Fruit fly (Drosophila melanogaster): Measurements from ENCODE around the gene CG33262.

CG33262 gene

DNA sequence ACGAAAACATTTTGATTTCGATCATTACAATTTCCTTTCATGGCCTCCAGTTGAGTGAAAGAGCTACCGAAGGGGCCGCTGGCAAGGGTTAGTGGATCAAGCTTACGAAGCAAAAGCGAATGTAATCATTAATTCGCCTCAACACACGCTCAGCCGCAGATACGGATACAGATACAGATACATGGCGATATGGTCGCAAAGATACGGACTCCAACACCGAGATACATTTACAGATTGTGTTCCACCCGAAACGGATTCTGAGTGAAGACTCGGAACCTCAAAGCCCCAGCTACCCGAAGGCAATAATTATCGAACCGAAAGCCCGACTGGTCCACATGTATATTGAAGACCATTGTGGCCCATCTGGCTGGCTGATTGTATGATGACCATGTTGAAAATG is 17.1 kb upstream of the CG33262 start:
- TF ChIP-seq Snoo (tag; optimal IDR thresholded peaks at IDR 0.05): no peak
- TF ChIP-seq CG34367 (tag; optimal IDR thresholded peaks at IDR 0.05): no peak
- no peak for TF ChIP-seq gl (tag; optimal IDR thresholded peaks at IDR 0.05)
- no peak for TF ChIP-seq CG8301 (tag; optimal IDR thresholded peaks at IDR 0.05)
- no peak for TF ChIP-seq CG32121 (GFP tag; IDR thresholded peaks at IDR 0.05)
- no peak for TF ChIP-seq CG4496 (GFP tag; IDR thresholded peaks at IDR 0.05)
- no peak for TF ChIP-seq Ets98B (GFP tag; IDR thresholded peaks at IDR 0.05)
- no peak for TF ChIP-seq CG17806 (tag; optimal IDR thresholded peaks at IDR 0.05)
- TF ChIP-seq CG14655 (GFP tag; optimal IDR thresholded peaks at IDR 0.05): no peak
- TF ChIP-seq CG9948 (tag; optimal IDR thresholded peaks at IDR 0.05): no peak
- TF ChIP-seq CG8159 (tag; optimal IDR thresholded peaks at IDR 0.05): no peak

DNA sequence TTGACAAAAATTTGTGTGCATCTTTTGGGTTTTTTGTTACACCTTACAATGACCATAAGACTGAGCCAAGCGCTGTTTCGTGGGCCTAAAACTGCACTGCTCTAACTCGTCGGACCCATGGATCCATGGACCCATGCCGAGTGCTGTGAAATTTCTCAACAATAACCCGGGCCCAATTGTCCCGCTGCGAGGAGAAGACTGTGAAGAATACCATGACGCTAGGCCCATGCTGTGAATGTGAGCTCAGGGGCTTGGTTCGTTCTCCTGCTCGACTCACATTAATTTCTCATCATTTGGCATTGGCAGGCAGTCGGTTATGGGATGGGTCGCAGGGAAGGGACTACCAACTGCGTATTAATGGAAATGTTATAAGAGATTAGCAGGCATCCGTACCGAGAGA is 15.9 kb upstream of the CG33262 start:
- TF ChIP-seq CG14655 (GFP tag; optimal IDR thresholded peaks at IDR 0.05) (no peak), Snoo (tag; optimal IDR thresholded peaks at IDR 0.05) (no peak), D1 (tag; optimal IDR thresholded peaks at IDR 0.05) (no peak), CG15710 (tag; optimal IDR thresholded peaks at IDR 0.05) (no peak), CG32121 (GFP tag; IDR thresholded peaks at IDR 0.05) (no peak), rn (GFP tag; IDR thresholded peaks at IDR 0.05) (no peak)

DNA sequence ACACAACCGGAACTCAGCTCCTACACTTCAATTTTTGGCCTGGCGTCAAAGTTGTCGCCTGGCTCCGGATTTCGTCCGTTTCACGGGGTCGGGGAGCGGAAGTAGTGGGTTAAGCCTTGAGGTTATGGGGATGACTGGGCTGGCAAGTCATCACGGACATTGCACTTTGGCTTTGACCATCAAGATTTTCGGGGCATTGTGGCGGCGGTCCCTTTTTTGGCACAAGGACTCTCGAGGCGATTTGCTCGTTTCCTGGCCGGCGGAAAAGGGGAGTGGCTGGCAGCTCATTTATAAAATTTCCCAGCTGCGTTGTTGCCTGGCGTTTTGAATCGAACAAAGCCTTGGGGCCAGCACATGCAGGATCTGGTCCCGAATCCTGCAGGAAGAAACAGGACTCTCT is 2.9 kb upstream of the CG33262 start:
- no peak for TF ChIP-seq D1 (tag; optimal IDR thresholded peaks at IDR 0.05)
- TF ChIP-seq Pif1B (GFP tag; optimal IDR thresholded peaks at IDR 0.05): no peak
- no peak for TF ChIP-seq CG8301 (tag; optimal IDR thresholded peaks at IDR 0.05)
- TF ChIP-seq CG17806 (tag; optimal IDR thresholded peaks at IDR 0.05): no peak
- TF ChIP-seq CG14655 (GFP tag; optimal IDR thresholded peaks at IDR 0.05): no peak
- TF ChIP-seq Pif1A (GFP tag; optimal IDR thresholded peaks at IDR 0.05): no peak
- TF ChIP-seq gl (tag; optimal IDR thresholded peaks at IDR 0.05): no peak
- no peak for TF ChIP-seq CG32121 (GFP tag; IDR thresholded peaks at IDR 0.05)
- no peak for TF ChIP-seq CG10348 (GFP tag; IDR thresholded peaks at IDR 0.05)
- no peak for TF ChIP-seq CG4496 (GFP tag; IDR thresholded peaks at IDR 0.05)
- no peak for TF ChIP-seq CG34367 (tag; optimal IDR thresholded peaks at IDR 0.05)
- TF ChIP-seq CG15710 (tag; optimal IDR thresholded peaks at IDR 0.05): no peak
- no peak for TF ChIP-seq CG13204 (GFP tag; optimal IDR thresholded peaks at IDR 0.05)
- TF ChIP-seq Snoo (tag; optimal IDR thresholded peaks at IDR 0.05): no peak
- TF ChIP-seq Ets98B (GFP tag; IDR thresholded peaks at IDR 0.05): no peak
- TF ChIP-seq CG9948 (tag; optimal IDR thresholded peaks at IDR 0.05): no peak
- no peak for TF ChIP-seq fd96Ca (GFP tag; IDR thresholded peaks at IDR 0.05)

DNA sequence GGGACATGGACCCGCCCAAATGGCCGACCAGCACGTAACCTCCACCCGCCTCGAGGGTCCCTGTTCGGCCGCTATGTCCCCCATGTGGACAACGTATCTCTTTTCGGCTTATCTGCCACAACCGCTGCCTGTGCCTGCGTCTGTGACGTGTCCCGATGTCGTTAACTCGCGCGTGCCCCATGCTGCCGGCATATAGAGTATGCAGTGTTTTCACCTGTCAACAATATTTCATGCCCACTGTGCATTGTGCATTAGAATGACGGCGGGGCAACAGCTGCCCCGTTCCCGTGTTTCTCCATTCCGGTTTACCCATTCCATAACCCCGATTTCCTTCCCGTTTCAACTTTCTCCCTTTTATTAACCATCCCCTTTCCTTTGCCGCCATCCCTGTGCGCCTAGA is 1.2 kb upstream of the CG33262 start:
- TF ChIP-seq D1 (tag; optimal IDR thresholded peaks at IDR 0.05) (no peak), CG32121 (GFP tag; IDR thresholded peaks at IDR 0.05) (no peak), Ets98B (GFP tag; IDR thresholded peaks at IDR 0.05) (no peak), CG17806 (tag; optimal IDR thresholded peaks at IDR 0.05) (no peak), CG8159 (tag; optimal IDR thresholded peaks at IDR 0.05) (no peak), Pif1A (GFP tag; optimal IDR thresholded peaks at IDR 0.05) (no peak), CG13204 (GFP tag; optimal IDR thresholded peaks at IDR 0.05) (no peak), CG4496 (GFP tag; IDR thresholded peaks at IDR 0.05) (no peak), CG8301 (tag; optimal IDR thresholded peaks at IDR 0.05) (no peak), CG10348 (GFP tag; IDR thresholded peaks at IDR 0.05) (no peak), CG12605 (GFP tag; IDR thresholded peaks at IDR 0.05) (no peak), CG34367 (tag; optimal IDR thresholded peaks at IDR 0.05) (no peak), Pif1B (GFP tag; optimal IDR thresholded peaks at IDR 0.05) (no peak), Snoo (tag; optimal IDR thresholded peaks at IDR 0.05) (no peak), fd96Ca (GFP tag; IDR thresholded peaks at IDR 0.05) (no peak)

DNA sequence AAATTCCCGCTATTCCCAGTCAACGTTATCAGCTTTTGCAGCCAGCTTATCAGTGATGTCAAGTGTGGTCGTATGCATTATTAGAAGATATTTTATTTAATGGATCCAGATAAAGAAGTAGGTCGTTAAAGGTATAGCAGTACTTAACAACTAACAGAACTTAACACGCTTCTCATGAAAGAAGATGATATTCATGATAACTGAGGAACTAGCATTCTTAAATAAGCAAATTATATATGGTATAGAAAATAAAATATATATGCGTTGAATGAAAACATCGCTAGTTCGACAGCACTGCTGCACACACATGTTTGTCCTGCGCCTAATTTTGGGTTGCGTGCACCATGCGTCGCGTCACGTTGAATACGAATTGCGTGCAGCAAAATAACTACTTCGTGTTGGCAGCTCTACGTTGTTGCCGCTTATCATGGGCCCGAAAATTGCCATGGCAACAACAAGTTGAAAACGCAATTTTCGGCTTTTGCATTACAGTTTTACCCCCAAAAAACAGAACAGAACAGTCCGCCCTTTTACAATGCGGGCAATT is 614 bp upstream of the CG33262 start:
- TF ChIP-seq CG15710 (tag; optimal IDR thresholded peaks at IDR 0.05) (no peak), Ets98B (GFP tag; IDR thresholded peaks at IDR 0.05) (no peak), CG32121 (GFP tag; IDR thresholded peaks at IDR 0.05) (no peak), CG13204 (GFP tag; optimal IDR thresholded peaks at IDR 0.05) (no peak), CG4496 (GFP tag; IDR thresholded peaks at IDR 0.05) (no peak), CG8159 (tag; optimal IDR thresholded peaks at IDR 0.05) (no peak), CG10348 (GFP tag; IDR thresholded peaks at IDR 0.05) (no peak), gl (tag; optimal IDR thresholded peaks at IDR 0.05) (no peak), fd96Ca (GFP tag; IDR thresholded peaks at IDR 0.05) (no peak), EcR (GFP tag; optimal IDR thresholded peaks at IDR 0.05) (no peak), CG34367 (tag; optimal IDR thresholded peaks at IDR 0.05) (no peak), CG8301 (tag; optimal IDR thresholded peaks at IDR 0.05) (no peak), rn (GFP tag; IDR thresholded peaks at IDR 0.05) (no peak), CG9948 (tag; optimal IDR thresholded peaks at IDR 0.05) (no peak), Pif1B (GFP tag; optimal IDR thresholded peaks at IDR 0.05) (no peak), D1 (tag; optimal IDR thresholded peaks at IDR 0.05) (no peak)

DNA sequence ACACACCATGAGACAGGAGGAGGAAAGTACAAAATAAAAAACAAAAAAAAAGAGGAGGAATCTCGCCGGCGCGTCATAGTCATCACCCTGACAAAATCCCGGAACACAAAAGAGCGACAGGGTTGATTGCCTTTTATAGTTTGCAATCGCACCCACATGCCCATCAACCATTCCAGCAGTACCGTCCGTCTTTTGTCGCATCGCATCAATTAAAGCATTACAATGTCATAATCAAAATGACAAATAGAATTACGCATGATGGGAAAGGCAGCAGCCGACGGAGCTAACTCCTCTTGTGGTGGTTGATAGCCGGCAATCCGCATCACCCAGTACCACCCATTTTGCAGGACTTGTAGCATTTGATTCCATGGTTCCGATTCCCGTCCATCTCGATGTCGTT is 1.3 kb downstream of the CG33262 start:
- TF ChIP-seq CG17806 (tag; optimal IDR thresholded peaks at IDR 0.05) (no peak), CG8159 (tag; optimal IDR thresholded peaks at IDR 0.05) (no peak), Ets98B (GFP tag; IDR thresholded peaks at IDR 0.05) (no peak), CG32121 (GFP tag; IDR thresholded peaks at IDR 0.05) (no peak), CG13204 (GFP tag; optimal IDR thresholded peaks at IDR 0.05) (no peak), gl (tag; optimal IDR thresholded peaks at IDR 0.05) (no peak), rn (GFP tag; IDR thresholded peaks at IDR 0.05) (no peak)

DNA sequence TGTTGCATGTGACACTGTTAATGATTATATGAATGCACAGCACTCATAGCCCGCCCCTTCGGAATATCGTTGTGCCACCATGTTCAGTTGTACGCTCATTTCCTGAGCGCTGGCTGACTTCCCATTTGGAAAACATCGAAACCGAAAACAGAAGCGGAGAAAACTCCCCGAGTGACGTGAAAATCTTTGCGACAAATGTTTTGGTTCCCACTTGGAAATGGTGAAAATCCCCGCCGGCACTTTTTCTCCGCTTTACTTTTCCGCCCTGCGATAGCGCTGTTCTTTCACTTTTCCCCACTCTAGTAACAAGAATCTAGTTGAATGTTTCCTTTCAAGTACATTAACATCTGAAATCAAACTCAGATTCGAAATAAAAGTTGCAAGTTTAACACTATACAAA is 9.0 kb downstream of the CG33262 start:
- no peak for TF ChIP-seq CG4496 (GFP tag; IDR thresholded peaks at IDR 0.05)
- no peak for TF ChIP-seq CG34367 (tag; optimal IDR thresholded peaks at IDR 0.05)
- no peak for TF ChIP-seq CG8301 (tag; optimal IDR thresholded peaks at IDR 0.05)
- no peak for TF ChIP-seq fd96Ca (GFP tag; IDR thresholded peaks at IDR 0.05)

Data from whole organism, pupa.